Worm (Caenorhabditis elegans): ENCODE data around the gene F44G3.7.

DNA sequence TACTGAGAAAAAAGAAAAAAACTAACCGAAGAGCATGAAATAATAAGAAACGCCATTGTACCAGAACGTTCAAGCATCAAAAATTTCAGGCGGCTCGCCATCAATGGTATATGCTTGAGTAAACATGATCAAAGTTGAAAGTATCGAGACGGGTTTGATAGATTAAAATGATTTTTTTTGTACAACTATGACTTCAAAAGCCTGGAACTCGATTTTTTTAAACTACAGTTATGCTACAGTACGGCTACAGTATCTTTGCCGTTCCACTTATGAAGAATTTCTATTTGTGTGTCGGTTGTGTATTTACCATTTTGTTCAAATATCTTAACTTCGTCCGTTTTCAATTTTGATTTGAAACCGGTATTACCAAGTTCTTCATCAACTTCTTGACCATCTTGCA lies 18.2 kb upstream of the F44G3.7 start, which contains the start of gene str-97:
- no peak for TF ChIP-seq ets-4 (GFP tag; optimal IDR thresholded peaks at IDR 0.05)
- no peak for TF ChIP-seq K11D2.4 (GFP tag; IDR thresholded peaks at IDR 0.05)
- TF ChIP-seq ztf-18 (tag; optimal IDR thresholded peaks at IDR 0.05) = no peak
- no peak for TF ChIP-seq F39B2.1 (GFP tag; IDR thresholded peaks at IDR 0.05)
- no peak for TF ChIP-seq hlh-12 (tag; optimal IDR thresholded peaks at IDR 0.05)
- no peak for TF ChIP-seq B0336.3 (GFP tag; IDR thresholded peaks at IDR 0.05)
- TF ChIP-seq ceh-79 (tag; optimal IDR thresholded peaks at IDR 0.05) = no peak
- TF ChIP-seq F49E8.2 (tag; optimal IDR thresholded peaks at IDR 0.05; ENCODE audit: insufficient read depth) = no peak
- TF ChIP-seq die-1 (tag; optimal IDR thresholded peaks at IDR 0.05) = no peak
- TF ChIP-seq sea-2 (GFP tag; IDR thresholded peaks at IDR 0.05) = no peak
- TF ChIP-seq hsf-1 (GFP tag; IDR thresholded peaks at IDR 0.05) = no peak
- no peak for TF ChIP-seq efl-1 (GFP tag; optimal IDR thresholded peaks at IDR 0.05)
